Worm (Caenorhabditis elegans): Measurements from ENCODE around the gene F42G4.2.
"Not testable (repeated sequence)": the region's sequence is repeated elsewhere in the genome, so short reads cannot be mapped to it uniquely, and the experiment has no call there.

Gene F42G4.2

DNA sequence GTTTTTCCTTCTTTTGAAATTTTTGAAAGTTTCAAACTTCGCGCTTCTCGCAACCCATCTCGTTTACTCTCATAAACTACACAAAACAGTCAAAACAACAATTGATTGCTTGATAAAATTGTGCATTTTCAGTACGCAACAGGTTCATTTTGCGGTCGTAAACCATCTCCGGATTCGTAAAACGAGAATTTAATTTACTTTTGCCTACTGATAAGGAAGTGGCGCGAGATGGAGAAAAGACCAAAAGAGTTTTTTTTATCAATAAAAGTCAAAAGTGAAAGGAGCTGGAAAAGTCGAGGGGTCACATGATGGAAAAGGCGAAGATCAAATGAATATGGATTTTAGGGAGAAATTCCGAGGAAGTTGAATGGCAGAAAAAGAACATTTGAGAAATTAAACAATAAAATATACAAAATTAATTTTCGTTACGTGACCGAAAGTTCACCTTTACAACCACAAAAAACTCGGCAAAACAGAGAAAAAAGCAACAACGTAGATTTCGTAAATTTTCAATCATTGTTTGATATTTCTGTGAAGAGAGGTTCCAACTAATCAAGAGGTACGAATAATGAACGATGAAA is 31.2 kb downstream of the F42G4.2 start, which contains the start of gene F42G4.6:
Gene F42G4.6, plus strand, starts transcription at position 531 of the 581 bp plus-strand sequence.
- TF ChIP-seq tab-1 (GFP tag; IDR thresholded peaks at IDR 0.05) (no peak), ztf-29 (GFP tag; IDR thresholded peaks at IDR 0.05) (no peak), ref-1 (GFP tag; conservative IDR thresholded peaks at IDR 0.05) (no peak), klf-2 (GFP tag; conservative IDR thresholded peaks at IDR 0.05) (no peak), flt-1 (GFP tag; IDR thresholded peaks at IDR 0.05) (no peak), T22C8.4 (GFP tag; IDR thresholded peaks at IDR 0.05) (no peak), cog-1 (tag; optimal IDR thresholded peaks at IDR 0.05) (no peak)

DNA sequence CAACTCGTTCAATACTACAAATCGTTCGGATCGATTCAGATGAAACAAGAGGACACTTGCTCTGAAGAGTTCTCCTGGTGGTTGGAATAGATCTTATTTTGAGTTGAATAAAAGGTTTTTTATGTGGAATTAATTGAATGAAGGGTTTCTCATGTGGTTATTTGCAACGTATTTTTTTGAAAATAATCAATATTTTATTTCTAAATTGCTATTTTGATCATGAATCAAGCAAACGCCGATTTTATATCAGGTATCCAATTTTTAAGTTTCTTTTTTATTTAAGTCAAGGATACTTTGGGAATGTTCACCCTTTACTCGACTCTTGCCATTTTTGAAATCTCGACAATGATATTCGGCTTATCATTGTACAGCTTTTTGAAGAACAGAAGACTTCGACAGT is 32.9 kb downstream of the F42G4.2 start, which contains the start of gene Y81G3A.2:
Gene Y81G3A.2, plus strand, starts transcription at position 301 of the 400 bp plus-strand sequence.
- not testable (repeated sequence) for TF ChIP-seq ztf-23 (GFP tag; IDR thresholded peaks at IDR 0.05); klf-2 (GFP tag; conservative IDR thresholded peaks at IDR 0.05); cog-1 (tag; optimal IDR thresholded peaks at IDR 0.05)

DNA sequence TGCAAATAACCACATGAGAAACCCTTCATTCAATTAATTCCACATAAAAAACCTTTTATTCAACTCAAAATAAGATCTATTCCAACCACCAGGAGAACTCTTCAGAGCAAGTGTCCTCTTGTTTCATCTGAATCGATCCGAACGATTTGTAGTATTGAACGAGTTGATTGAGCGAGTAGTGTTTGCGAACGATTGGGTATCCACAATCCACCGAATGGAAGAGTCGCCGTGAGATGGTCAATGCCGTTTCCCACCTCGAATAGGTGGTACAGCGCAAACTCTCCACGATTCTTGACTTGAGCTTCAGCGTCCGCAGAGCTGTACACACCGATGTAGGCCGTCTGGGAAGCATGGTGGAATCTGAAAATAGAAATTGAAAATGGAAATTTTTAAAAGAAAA is 34.7 kb downstream of the F42G4.2 start, which contains the start of gene Y81G3A.6:
Gene Y81G3A.6, minus strand, starts transcription at position 101 of the 400 bp plus-strand sequence.
- not testable (repeated sequence) for TF ChIP-seq T22C8.4 (GFP tag; IDR thresholded peaks at IDR 0.05); med-1 (GFP tag; optimal IDR thresholded peaks at IDR 0.05; ENCODE audit: insufficient read depth); klf-2 (GFP tag; conservative IDR thresholded peaks at IDR 0.05)

DNA sequence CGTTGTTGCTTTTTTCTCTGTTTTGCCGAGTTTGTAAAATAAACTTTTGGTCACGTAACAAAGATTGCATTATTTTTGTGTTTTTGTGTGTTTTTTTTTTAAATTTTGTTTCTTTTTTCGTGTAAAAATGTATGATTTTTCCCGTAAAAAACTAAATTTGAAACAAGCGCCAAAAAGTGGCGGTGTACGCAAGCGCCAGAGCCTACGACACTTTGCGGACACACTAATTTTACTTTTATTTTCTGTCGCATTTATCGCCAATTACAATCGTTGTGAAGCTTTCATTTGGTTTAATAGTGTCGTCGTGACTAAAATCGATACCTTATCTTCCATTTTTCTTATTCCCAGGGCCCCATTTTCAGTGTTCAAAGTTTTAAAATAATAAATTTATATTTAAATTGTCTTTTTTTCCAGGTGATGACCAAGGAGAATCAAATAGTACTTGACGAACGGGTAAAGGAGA is 36.1 kb downstream of the F42G4.2 start, which contains the start of the genes Y81G3A.1 and gcn-2:
Gene Y81G3A.1, minus strand, starts transcription at position 175 of the 463 bp plus-strand sequence.
Gene gcn-2, plus strand, starts transcription at position 413 of the 463 bp plus-strand sequence.
- TF ChIP-seq ztf-29 (GFP tag; IDR thresholded peaks at IDR 0.05), result no peak
- TF ChIP-seq klf-2 (GFP tag; conservative IDR thresholded peaks at IDR 0.05), result no peak
- no peak for TF ChIP-seq tab-1 (GFP tag; IDR thresholded peaks at IDR 0.05)
- TF ChIP-seq ztf-23 (GFP tag; IDR thresholded peaks at IDR 0.05), result no peak
- no peak for TF ChIP-seq med-1 (GFP tag; optimal IDR thresholded peaks at IDR 0.05; ENCODE audit: insufficient read depth)
- no peak for TF ChIP-seq ref-1 (GFP tag; conservative IDR thresholded peaks at IDR 0.05)
- TF ChIP-seq cog-1 (tag; optimal IDR thresholded peaks at IDR 0.05), result no peak
- no peak for TF ChIP-seq T22C8.4 (GFP tag; IDR thresholded peaks at IDR 0.05)
- no peak for TF ChIP-seq flt-1 (GFP tag; IDR thresholded peaks at IDR 0.05)

DNA sequence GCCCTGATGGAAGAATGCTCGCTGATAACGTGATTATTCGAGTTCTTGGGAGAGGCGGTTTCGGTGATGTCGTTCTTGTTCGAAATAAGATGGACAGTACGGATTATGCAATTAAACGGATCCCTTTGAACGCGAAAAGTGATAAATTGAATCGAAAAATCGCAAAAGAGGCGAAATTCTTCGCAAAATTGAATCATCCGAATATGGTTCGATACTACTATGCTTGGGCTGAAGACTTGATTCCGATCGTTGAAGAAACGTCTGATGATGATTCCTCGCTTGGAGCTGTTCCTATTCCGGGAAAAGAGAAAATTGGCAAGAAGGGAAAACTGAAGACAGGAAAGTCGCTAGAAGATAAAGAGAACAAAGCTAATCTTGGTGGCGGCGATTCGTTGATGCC is 38.2 kb downstream of the F42G4.2 start:
- TF ChIP-seq ztf-29 (GFP tag; IDR thresholded peaks at IDR 0.05) (no peak), T22C8.4 (GFP tag; IDR thresholded peaks at IDR 0.05) (no peak), med-1 (GFP tag; optimal IDR thresholded peaks at IDR 0.05; ENCODE audit: insufficient read depth) (no peak), flt-1 (GFP tag; IDR thresholded peaks at IDR 0.05) (no peak), tab-1 (GFP tag; IDR thresholded peaks at IDR 0.05) (no peak)

DNA sequence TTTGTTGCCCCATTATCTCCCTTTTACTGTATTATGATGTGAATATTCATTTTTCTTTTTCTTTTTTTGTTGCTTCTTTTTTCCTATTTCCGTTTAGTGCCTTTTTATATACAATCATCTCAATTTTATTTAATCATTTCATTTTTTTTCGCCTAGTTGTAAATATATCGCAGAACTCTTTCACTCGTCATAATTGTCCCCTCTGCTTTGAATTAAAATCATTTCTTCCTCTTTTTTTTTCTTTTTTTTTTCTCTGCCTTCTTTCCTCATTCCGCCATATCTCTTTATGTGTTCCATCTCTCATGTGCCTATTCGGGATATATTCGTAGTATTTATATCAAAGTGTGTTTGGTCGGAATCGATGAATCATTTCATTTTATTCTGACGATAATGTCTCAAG is 43.4 kb downstream of the F42G4.2 start, which contains the start of gene Y81G3A.4:
Gene Y81G3A.4, plus strand, starts transcription at position 301 of the 400 bp plus-strand sequence.
- TF ChIP-seq ztf-29 (GFP tag; IDR thresholded peaks at IDR 0.05) (no peak), flt-1 (GFP tag; IDR thresholded peaks at IDR 0.05) (no peak), ztf-23 (GFP tag; IDR thresholded peaks at IDR 0.05) (no peak), klf-2 (GFP tag; conservative IDR thresholded peaks at IDR 0.05) (no peak), T22C8.4 (GFP tag; IDR thresholded peaks at IDR 0.05) (no peak), med-1 (GFP tag; optimal IDR thresholded peaks at IDR 0.05; ENCODE audit: insufficient read depth) (no peak)

DNA sequence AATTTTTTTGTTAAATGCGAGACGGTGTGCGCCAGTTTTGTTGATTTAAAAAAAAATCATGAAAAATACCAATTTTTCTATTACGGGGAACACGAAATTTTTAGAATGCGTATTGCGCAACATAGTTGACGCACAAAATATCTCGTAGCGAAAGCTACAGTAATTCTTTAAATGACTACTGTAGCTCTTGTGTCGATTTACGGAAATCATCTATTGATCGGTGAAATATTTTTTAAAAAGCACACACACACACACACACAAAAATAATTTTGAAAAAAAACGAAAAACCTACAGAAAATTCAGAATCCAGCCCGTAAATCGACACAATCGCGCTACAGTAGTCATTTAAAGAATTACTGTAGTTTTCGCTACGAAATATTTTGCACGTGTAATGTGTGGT is 44.1 kb downstream of the F42G4.2 start:
- TF ChIP-seq ref-1 (GFP tag; conservative IDR thresholded peaks at IDR 0.05) (no peak), T22C8.4 (GFP tag; IDR thresholded peaks at IDR 0.05) (no peak), med-1 (GFP tag; optimal IDR thresholded peaks at IDR 0.05; ENCODE audit: insufficient read depth) (no peak), ztf-29 (GFP tag; IDR thresholded peaks at IDR 0.05) (no peak), flt-1 (GFP tag; IDR thresholded peaks at IDR 0.05) (no peak), cog-1 (tag; optimal IDR thresholded peaks at IDR 0.05) (no peak), klf-2 (GFP tag; conservative IDR thresholded peaks at IDR 0.05) (no peak), tab-1 (GFP tag; IDR thresholded peaks at IDR 0.05) (no peak), ztf-23 (GFP tag; IDR thresholded peaks at IDR 0.05) (no peak)

DNA sequence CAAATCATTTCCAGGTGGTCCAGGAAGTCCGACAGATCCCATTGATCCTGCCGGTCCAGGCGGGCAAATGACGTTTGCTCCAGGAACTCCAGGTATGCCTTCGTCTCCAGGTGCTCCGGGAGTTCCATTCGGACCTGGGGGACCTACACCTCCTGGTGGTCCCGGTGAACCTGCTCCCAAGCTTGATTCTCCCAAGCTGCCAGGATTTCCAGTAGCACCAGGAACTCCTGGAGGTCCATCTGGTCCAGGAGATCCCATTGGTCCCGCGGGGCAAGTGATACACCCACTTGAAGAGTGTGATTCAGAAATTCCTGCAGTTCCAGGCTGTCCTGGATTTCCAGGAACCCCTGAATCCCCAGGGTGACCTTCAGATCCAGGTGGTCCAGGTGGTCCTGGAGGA is 48.6 kb downstream of the F42G4.2 start:
- TF ChIP-seq ztf-23 (GFP tag; IDR thresholded peaks at IDR 0.05), result no peak
- no peak for TF ChIP-seq klf-2 (GFP tag; conservative IDR thresholded peaks at IDR 0.05)
- TF ChIP-seq ref-1 (GFP tag; conservative IDR thresholded peaks at IDR 0.05), result no peak
- no peak for TF ChIP-seq ztf-29 (GFP tag; IDR thresholded peaks at IDR 0.05)
- TF ChIP-seq cog-1 (tag; optimal IDR thresholded peaks at IDR 0.05), result no peak
- TF ChIP-seq med-1 (GFP tag; optimal IDR thresholded peaks at IDR 0.05; ENCODE audit: insufficient read depth), result no peak
- TF ChIP-seq T22C8.4 (GFP tag; IDR thresholded peaks at IDR 0.05), result no peak
- no peak for TF ChIP-seq tab-1 (GFP tag; IDR thresholded peaks at IDR 0.05)
- TF ChIP-seq flt-1 (GFP tag; IDR thresholded peaks at IDR 0.05), result no peak

DNA sequence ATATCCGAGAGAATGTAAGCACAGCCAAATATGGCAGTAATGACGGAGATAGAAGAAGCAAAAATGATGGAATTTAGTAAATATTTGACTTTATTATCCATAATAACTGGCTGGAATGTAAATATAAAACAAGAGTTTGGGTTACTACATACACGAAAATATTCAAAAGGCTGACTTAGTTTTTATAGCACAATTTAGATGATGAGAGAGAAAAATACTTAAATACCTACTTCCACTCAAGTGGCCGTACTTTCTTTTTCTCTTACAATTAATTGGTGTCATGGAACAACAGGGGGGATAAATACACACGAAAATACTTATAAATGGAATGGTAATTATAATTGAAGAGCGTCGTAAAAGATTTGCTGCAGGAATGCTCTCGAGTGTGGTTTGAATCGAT is 50.5 kb downstream of the F42G4.2 start, which contains the start of gene col-86:
Gene col-86, minus strand, starts transcription at position 101 of the 400 bp plus-strand sequence.
- TF ChIP-seq tab-1 (GFP tag; IDR thresholded peaks at IDR 0.05) (no peak), ztf-23 (GFP tag; IDR thresholded peaks at IDR 0.05) (no peak), klf-2 (GFP tag; conservative IDR thresholded peaks at IDR 0.05) (no peak), cog-1 (tag; optimal IDR thresholded peaks at IDR 0.05) (no peak), ztf-29 (GFP tag; IDR thresholded peaks at IDR 0.05) (no peak), T22C8.4 (GFP tag; IDR thresholded peaks at IDR 0.05) (no peak), flt-1 (GFP tag; IDR thresholded peaks at IDR 0.05) (no peak), med-1 (GFP tag; optimal IDR thresholded peaks at IDR 0.05; ENCODE audit: insufficient read depth) (no peak), ref-1 (GFP tag; conservative IDR thresholded peaks at IDR 0.05) (no peak)
